Fruit fly (Drosophila melanogaster) whole organism, embryonic: ENCODE data around the gene h-cup.

Source experiments
- BEAF-32 ChIP-seq: fragments of 200-800 bp; sonication (Bioruptor generic); optimal IDR thresholded peaks from 3 replicates; lab custom pipeline; 2017; ENCODE audit warnings: missing biosample characterization, missing genetic modification characterization, mild to moderate bottlenecking, moderate library complexity, missing genetic modification reagents
- CG11398 ChIP-seq: fragments of 200-800 bp; sonication (Bioruptor generic); optimal IDR thresholded peaks from 2 replicates; lab custom pipeline; 2016; ENCODE audit warnings: missing biosample characterization, missing genetic modification characterization
- CG11456 ChIP-seq: fragments of 200-800 bp; sonication (Bioruptor generic); IDR thresholded peaks from 3 replicates; pipeline ENCODE4 v1.3.6; 2022; ENCODE audit warnings: missing biosample characterization, missing genetic modification characterization
- CG11504 ChIP-seq: fragments of 200-800 bp; sonication (Bioruptor generic); optimal IDR thresholded peaks from 3 replicates; lab custom pipeline; 2019; ENCODE audit warnings: missing biosample characterization, mild to moderate bottlenecking, missing genetic modification characterization, moderate library complexity
- CG13287 ChIP-seq: fragments of 200-800 bp; sonication (Bioruptor generic); IDR thresholded peaks from 2 replicates; pipeline ENCODE4 v1.3.6; 2022; ENCODE audit warnings: missing biosample characterization, missing genetic modification characterization; ENCODE audit not compliant: partially characterized antibody
- CG16813 ChIP-seq: fragments of 200-800 bp; sonication (Bioruptor generic); IDR thresholded peaks from 3 replicates; pipeline ENCODE4 v1.3.6; 2022; ENCODE audit warnings: missing biosample characterization, missing genetic modification characterization; ENCODE audit not compliant: partially characterized antibody
- CG17802 ChIP-seq: fragments of 200-800 bp; sonication (Bioruptor generic); optimal IDR thresholded peaks from 2 replicates; lab custom pipeline; 2018; ENCODE audit warnings: missing biosample characterization, mild to moderate bottlenecking, missing genetic modification characterization, moderate library complexity
- CG31365 ChIP-seq: fragments of 200-800 bp; sonication (Bioruptor generic); optimal IDR thresholded peaks from 2 replicates; lab custom pipeline; 2018; ENCODE audit warnings: missing biosample characterization, mild to moderate bottlenecking, missing genetic modification characterization
- CG8290 ChIP-seq, 3 experiments: fragments of 200-800 bp; sonication (Bioruptor generic); optimal IDR thresholded peaks; 2 replicates each; lab custom pipeline; 2016 to 2019; ENCODE audit warnings: missing biosample characterization in 3 of 3, missing genetic modification characterization in 3 of 3, mild to moderate bottlenecking in 2 of 3, moderate library complexity in 1 of 3
- CG9215 ChIP-seq: fragments of 200-800 bp; sonication (Bioruptor generic); IDR thresholded peaks from 2 replicates; pipeline ENCODE4 v1.3.6; 2022; ENCODE audit warnings: missing biosample characterization, missing genetic modification characterization
- CG9817 ChIP-seq: fragments of 200-800 bp; sonication (Bioruptor generic); optimal IDR thresholded peaks from 2 replicates; lab custom pipeline; 2018; ENCODE audit warnings: missing biosample characterization, mild to moderate bottlenecking, missing genetic modification characterization, moderate library complexity
- D19A ChIP-seq: fragments of 200-800 bp; optimal IDR thresholded peaks from 3 replicates; lab custom pipeline; 2019; ENCODE audit warnings: missing biosample characterization, mild to moderate bottlenecking, missing genetic modification characterization, moderate library complexity
- Dll ChIP-seq: fragments of 200-800 bp; sonication (Bioruptor generic); IDR thresholded peaks from 4 replicates; pipeline ENCODE4 v1.3.6; 2022; ENCODE audit warnings: missing biosample characterization, missing genetic modification characterization; ENCODE audit not compliant: partially characterized antibody
- Dref ChIP-seq: fragments of 200-800 bp; sonication (Bioruptor generic); IDR thresholded peaks from 2 replicates; pipeline ENCODE4 v1.3.6; 2022; ENCODE audit warnings: missing biosample characterization, missing genetic modification characterization
- Elba2 ChIP-seq: fragments of 200-800 bp; sonication (Bioruptor generic); optimal IDR thresholded peaks from 3 replicates; lab custom pipeline; 2016; ENCODE audit warnings: missing biosample characterization, missing genetic modification characterization
- Ets97D ChIP-seq: fragments of 200-800 bp; sonication (Bioruptor generic); optimal IDR thresholded peaks from 3 replicates; lab custom pipeline; 2016; ENCODE audit warnings: missing biosample characterization, missing genetic modification characterization
- HHEX ChIP-seq: fragments of 200-800 bp; sonication (Bioruptor generic); optimal IDR thresholded peaks from 3 replicates; lab custom pipeline; 2017; ENCODE audit warnings: missing biosample characterization, mild to moderate bottlenecking, missing genetic modification characterization, missing genetic modification reagents
- Kr ChIP-seq: fragments of 200-800 bp; sonication (Bioruptor generic); optimal IDR thresholded peaks from 2 replicates; lab custom pipeline; 2017; ENCODE audit warnings: missing biosample characterization, mild to moderate bottlenecking, missing genetic modification characterization
- Lim3 ChIP-seq: fragments of 200-800 bp; sonication (Bioruptor generic); IDR thresholded peaks from 2 replicates; pipeline ENCODE4 v1.3.6; 2022; ENCODE audit warnings: missing biosample characterization, missing genetic modification characterization
- MBD-R2 ChIP-seq: fragments of 200-800 bp; sonication (Bioruptor generic); IDR thresholded peaks from 2 replicates; pipeline ENCODE4 v1.3.6; 2022; ENCODE audit warnings: missing biosample characterization, missing genetic modification characterization
- MESR4 ChIP-seq: fragments of 200-800 bp; sonication (Bioruptor generic); optimal IDR thresholded peaks from 2 replicates; lab custom pipeline; 2018; ENCODE audit warnings: missing biosample characterization, mild to moderate bottlenecking, missing genetic modification characterization, moderate library complexity
- Mes4 ChIP-seq: fragments of 200-800 bp; sonication (Bioruptor generic); optimal IDR thresholded peaks from 2 replicates; lab custom pipeline; 2016; ENCODE audit warnings: missing biosample characterization, missing genetic modification characterization
- Opbp ChIP-seq: fragments of 200-800 bp; sonication (Bioruptor generic); IDR thresholded peaks from 3 replicates; pipeline ENCODE4 v1.3.6; 2022; ENCODE audit warnings: missing biosample characterization, missing genetic modification characterization; ENCODE audit not compliant: partially characterized antibody
- Scr ChIP-seq: fragments of 200-800 bp; sonication (Bioruptor generic); IDR thresholded peaks from 2 replicates; pipeline ENCODE4 v1.3.6; 2022; ENCODE audit warnings: missing biosample characterization, missing genetic modification characterization; ENCODE audit not compliant: partially characterized antibody
- Side ChIP-seq: fragments of 200-800 bp; sonication (Bioruptor generic); optimal IDR thresholded peaks from 2 replicates; lab custom pipeline; 2016; ENCODE audit warnings: missing biosample characterization, missing genetic modification characterization
- Sry-δ ChIP-seq: fragments of 200-800 bp; sonication (Bioruptor generic); optimal IDR thresholded peaks from 2 replicates; lab custom pipeline; 2016; ENCODE audit warnings: missing biosample characterization, missing genetic modification characterization
- Taf1 ChIP-seq: fragments of 200-800 bp; sonication (Bioruptor generic); IDR thresholded peaks from 2 replicates; pipeline ENCODE4 v1.3.6; 2022; ENCODE audit warnings: missing biosample characterization, missing genetic modification characterization
- YL-1 ChIP-seq: fragments of 200-800 bp; sonication (Bioruptor generic); optimal IDR thresholded peaks from 3 replicates; lab custom pipeline; 2017; ENCODE audit warnings: missing biosample characterization, mild to moderate bottlenecking, missing genetic modification characterization
- ase ChIP-seq: fragments of 200-800 bp; sonication (Bioruptor generic); IDR thresholded peaks from 3 replicates; pipeline ENCODE4 v1.3.6; 2022; ENCODE audit warnings: missing biosample characterization, missing genetic modification characterization
- ato ChIP-seq: fragments of 200-800 bp; sonication (Bioruptor generic); IDR thresholded peaks from 2 replicates; pipeline ENCODE4 v1.3.6; 2022; ENCODE audit warnings: missing biosample characterization, missing genetic modification characterization; ENCODE audit not compliant: partially characterized antibody
- bbx ChIP-seq: fragments of 200-800 bp; sonication (Bioruptor generic); IDR thresholded peaks from 2 replicates; pipeline ENCODE4 v1.3.6; 2022; ENCODE audit warnings: missing biosample characterization, missing genetic modification characterization; ENCODE audit not compliant: partially characterized antibody
- cg ChIP-seq: fragments of 200-800 bp; sonication (Bioruptor generic); optimal IDR thresholded peaks from 3 replicates; lab custom pipeline; 2019; ENCODE audit warnings: missing biosample characterization, mild to moderate bottlenecking, missing genetic modification characterization, moderate library complexity
- chinmo ChIP-seq: fragments of 200-800 bp; sonication (Bioruptor generic); IDR thresholded peaks from 4 replicates; pipeline ENCODE4 v1.3.6; 2022; ENCODE audit warnings: missing biosample characterization, missing genetic modification characterization; ENCODE audit not compliant: partially characterized antibody
- crp ChIP-seq, 2 experiments: fragments of 200-800 bp; sonication (Bioruptor generic); optimal IDR thresholded peaks; 2 replicates in 1 of 2; 3 replicates in 1 of 2; lab custom pipeline; 2017; ENCODE audit warnings: missing biosample characterization in 2 of 2, missing genetic modification characterization in 2 of 2, mild to moderate bottlenecking in 1 of 2, moderate library complexity in 1 of 2
- dmrt11E ChIP-seq: fragments of 200-800 bp; sonication (Bioruptor generic); optimal IDR thresholded peaks from 3 replicates; lab custom pipeline; 2018; ENCODE audit warnings: missing biosample characterization, mild to moderate bottlenecking, missing genetic modification characterization, moderate library complexity
- her ChIP-seq: fragments of 200-800 bp; sonication (Bioruptor generic); optimal IDR thresholded peaks from 2 replicates; lab custom pipeline; 2016; ENCODE audit warnings: missing biosample characterization, missing genetic modification characterization
- org-1 ChIP-seq: fragments of 200-800 bp; sonication (Bioruptor generic); optimal IDR thresholded peaks from 2 replicates; lab custom pipeline; 2017; ENCODE audit warnings: missing biosample characterization, missing genetic modification characterization
- pzg ChIP-seq: fragments of 200-800 bp; sonication (Bioruptor generic); optimal IDR thresholded peaks from 3 replicates; lab custom pipeline; 2018; ENCODE audit warnings: missing biosample characterization, mild to moderate bottlenecking, missing genetic modification characterization, moderate library complexity
- sd ChIP-seq: fragments of 200-800 bp; sonication (Bioruptor generic); optimal IDR thresholded peaks from 3 replicates; lab custom pipeline; 2018; ENCODE audit warnings: missing biosample characterization, mild to moderate bottlenecking, missing genetic modification characterization, moderate library complexity
- sens ChIP-seq: fragments of 200-800 bp; sonication (Bioruptor generic); peaks from one replicate; lab custom pipeline; 2016; ENCODE audit warnings: missing biosample characterization, missing genetic modification characterization
- sens-2 ChIP-seq: fragments of 200-800 bp; sonication (Bioruptor generic); IDR thresholded peaks from 2 replicates; pipeline ENCODE4 v1.3.6; 2022; ENCODE audit warnings: missing biosample characterization, missing genetic modification characterization
- tgo ChIP-seq: fragments of 200-800 bp; sonication (Bioruptor generic); IDR thresholded peaks from 3 replicates; pipeline ENCODE4 v1.3.6; 2022; ENCODE audit warnings: missing biosample characterization, missing genetic modification characterization
- unpg ChIP-seq: fragments of 200-800 bp; sonication (Bioruptor generic); optimal IDR thresholded peaks from 3 replicates; lab custom pipeline; 2018; ENCODE audit warnings: missing biosample characterization, mild to moderate bottlenecking, missing genetic modification characterization, moderate library complexity
- wdn ChIP-seq: fragments of 200-800 bp; sonication (Bioruptor generic); IDR thresholded peaks from 2 replicates; pipeline ENCODE4 v1.3.6; 2022; ENCODE audit warnings: missing biosample characterization, missing genetic modification characterization
- zen2 ChIP-seq: fragments of 200-800 bp; sonication (Bioruptor generic); IDR thresholded peaks from 3 replicates; pipeline ENCODE4 v1.3.6; 2022; ENCODE audit warnings: missing biosample characterization, missing genetic modification characterization; ENCODE audit not compliant: partially characterized antibody

h-cup gene

dm6 chr3R:15367477-15367876 lies 15.3 kb downstream of the h-cup start, which contains the start of gene CG34404 (continued):
- TF ChIP-seq bbx (GFP tag; lab: Robert Waterston, UW) (peak; percentile 39), ato (GFP tag; lab: Robert Waterston, UW) (peak; percentile 17; the same call in 1 of the 2 replicates), Dref (GFP tag; lab: Robert Waterston, UW) (peak; percentile 73), Dll (GFP tag; lab: Robert Waterston, UW) (0 out of 4 replicates have a peak, but pooled peaks have one; percentile 46), Taf1 (GFP tag; lab: Robert Waterston, UW) (no peak), Ets97D (GFP tag; lab: Kevin White, UChicago) (peak; percentile 4), Lim3 (no peak), ase (no peak), CG11456 (no peak), pzg (GFP tag; lab: Kevin White, UChicago) (peak; percentile 46), MBD-R2 (GFP tag; lab: Robert Waterston, UW) (peak; percentile 39; the same call in 1 of the 2 replicates), Elba2 (GFP tag; lab: Kevin White, UChicago) (peak; percentile 31), Mes4 (no peak), CG31365 (tag; lab: Kevin White, UChicago) (no peak), BEAF-32 (GFP tag; lab: Kevin White, UChicago) (peak; percentile 38), her (GFP tag; lab: Kevin White, UChicago) (peak; percentile 4), unpg (GFP tag; lab: Kevin White, UChicago) (peak; percentile 6), crp (GFP tag; optimal IDR thresholded peaks at IDR 0.05; lab: Kevin White, UChicago) (peak in 1 of 2 experiments; percentile 36), CG11398 (GFP tag; lab: Kevin White, UChicago) (no peak), sens-2 (GFP tag; lab: Robert Waterston, UW) (no peak), Side (peak; percentile 19), CG11504 (tag; lab: Kevin White, UChicago) (no peak), HHEX (no peak), chinmo (0 out of 4 replicates have a peak, but pooled peaks have one; percentile 57), tgo (GFP tag; lab: Robert Waterston, UW) (no peak), D19A (no peak), Kr (GFP tag; lab: Kevin White, UChicago) (no peak), dmrt11E (tag; lab: Kevin White, UChicago) (no peak), CG17802 (tag; lab: Kevin White, UChicago) (no peak), wdn (GFP tag; lab: Robert Waterston, UW) (no peak), CG8290 (GFP tag; optimal IDR thresholded peaks at IDR 0.05; lab: Kevin White, UChicago) (no peak), CG8290 (tag; optimal IDR thresholded peaks at IDR 0.05; lab: Kevin White, UChicago) (peak in 1 of 2 experiments; percentile 28), org-1 (GFP tag; lab: Kevin White, UChicago) (no peak), MESR4 (peak; percentile 38), CG13287 (GFP tag; lab: Robert Waterston, UW) (peak; percentile 62), CG16813 (GFP tag; lab: Robert Waterston, UW) (0 out of 3 replicates have a peak, but pooled peaks have one; percentile 26), sens (GFP tag; lab: Kevin White, UChicago) (peak; percentile 62), Scr (peak; percentile 54; the same call in 1 of the 2 replicates), Opbp (GFP tag; lab: Robert Waterston, UW) (no peak), zen2 (GFP tag; lab: Robert Waterston, UW) (peak; percentile 32; the same call in 2 of the 3 replicates), sd (tag; lab: Kevin White, UChicago) (no peak), Sry-δ (GFP tag; lab: Kevin White, UChicago) (peak; percentile 31), CG9817 (no peak), cg (GFP tag; lab: Kevin White, UChicago) (peak; percentile 54), CG9215 (GFP tag; lab: Robert Waterston, UW) (no peak), YL-1 (GFP tag; lab: Kevin White, UChicago) (peak; percentile 9)
